Fruit fly (Drosophila melanogaster) whole organism, prepupa: Measurements from ENCODE around the gene CheA75a.

Source experiments
- Blimp-1 ChIP-seq: fragments of 200-800 bp; sonication (Bioruptor generic); optimal IDR thresholded peaks from 3 replicates; lab custom pipeline; 2017; ENCODE audit warnings: missing biosample characterization, missing genetic modification characterization, mild to moderate bottlenecking, moderate library complexity, missing genetic modification reagents
- CG16779 ChIP-seq: fragments of 200-800 bp; sonication (Bioruptor generic); optimal IDR thresholded peaks from 3 replicates; lab custom pipeline; 2017; ENCODE audit warnings: missing biosample characterization, mild to moderate bottlenecking, missing genetic modification characterization
- Ets96B ChIP-seq: fragments of 200-800 bp; optimal IDR thresholded peaks from 2 replicates; lab custom pipeline; 2019; ENCODE audit warnings: missing biosample characterization, mild to moderate bottlenecking, missing genetic modification characterization, moderate library complexity
- Smox ChIP-seq: fragments of 200-800 bp; sonication (Bioruptor generic); optimal IDR thresholded peaks from 3 replicates; lab custom pipeline; 2016; ENCODE audit warnings: missing biosample characterization, missing genetic modification characterization
- Sox102F ChIP-seq: fragments of 200-800 bp; sonication (Bioruptor generic); optimal IDR thresholded peaks from 2 replicates; lab custom pipeline; 2016; ENCODE audit warnings: missing biosample characterization, mild to moderate bottlenecking, missing genetic modification characterization
- Sox15 ChIP-seq: fragments of 200-800 bp; sonication (Bioruptor generic); optimal IDR thresholded peaks from 3 replicates; lab custom pipeline; 2016; ENCODE audit warnings: missing biosample characterization, missing genetic modification characterization
- achi ChIP-seq: fragments of 200-800 bp; sonication (Bioruptor generic); optimal IDR thresholded peaks from 3 replicates; lab custom pipeline; 2016; ENCODE audit warnings: missing biosample characterization, missing genetic modification characterization
- dsx ChIP-seq: fragments of 200-800 bp; optimal IDR thresholded peaks from 3 replicates; lab custom pipeline; 2019; ENCODE audit warnings: missing biosample characterization, mild to moderate bottlenecking, missing genetic modification characterization, moderate library complexity; ENCODE audit not compliant: poor library complexity, severe bottlenecking
- net ChIP-seq: fragments of 200-800 bp; sonication (Bioruptor generic); optimal IDR thresholded peaks from 3 replicates; lab custom pipeline; 2016; ENCODE audit warnings: missing biosample characterization, missing genetic modification characterization
- salr ChIP-seq, 2 experiments: fragments of 200-800 bp; sonication (Bioruptor generic); optimal IDR thresholded peaks; 3 replicates each; lab custom pipeline; 2016 to 2018; ENCODE audit warnings: missing biosample characterization in 2 of 2, missing genetic modification characterization in 2 of 2, mild to moderate bottlenecking in 1 of 2
- spab ChIP-seq: fragments of 200-800 bp; sonication (Bioruptor generic); optimal IDR thresholded peaks from 2 replicates; lab custom pipeline; 2017; ENCODE audit warnings: missing biosample characterization, mild to moderate bottlenecking, missing genetic modification characterization, missing genetic modification reagents
- ss ChIP-seq, 2 experiments: fragments of 200-800 bp; sonication (Bioruptor generic); optimal IDR thresholded peaks; 2 replicates in 1 of 2; 3 replicates in 1 of 2; lab custom pipeline; 2017 to 2018; ENCODE audit warnings: mild to moderate bottlenecking in 2 of 2, missing biosample characterization in 2 of 2, missing genetic modification characterization in 2 of 2, moderate library complexity in 1 of 2
- topi ChIP-seq: fragments of 200-800 bp; sonication (Bioruptor generic); optimal IDR thresholded peaks from 3 replicates; lab custom pipeline; 2016; ENCODE audit warnings: missing biosample characterization, missing genetic modification characterization
- vri ChIP-seq: fragments of 200-800 bp; sonication (Bioruptor generic); optimal IDR thresholded peaks from 3 replicates; lab custom pipeline; 2016; ENCODE audit warnings: missing biosample characterization, mild to moderate bottlenecking, missing genetic modification characterization

DNA sequence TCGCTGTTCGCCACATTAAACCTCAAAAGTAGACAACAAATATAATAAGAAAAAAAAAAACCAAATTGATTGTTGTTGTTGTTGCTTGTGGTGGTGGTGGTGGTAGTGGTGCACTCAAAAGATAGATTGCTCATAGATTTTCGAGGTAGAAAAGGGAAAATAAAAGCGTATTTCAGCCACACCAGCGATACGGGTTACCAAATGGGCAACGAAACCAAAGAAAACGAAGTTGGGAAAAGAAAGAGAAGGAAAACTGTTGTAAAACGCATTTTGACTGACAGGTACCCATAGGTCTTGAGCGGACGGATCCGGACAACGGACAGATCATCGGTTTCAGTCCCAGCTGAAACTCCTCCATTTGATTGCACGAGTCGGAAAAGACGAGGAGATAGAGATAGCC is 23.4 kb upstream of the CheA75a start:
- TF ChIP-seq Blimp-1 (GFP tag; lab: Kevin White, UChicago): no peak
- TF ChIP-seq Smox (GFP tag; lab: Kevin White, UChicago): no peak
- TF ChIP-seq Sox15 (GFP tag; lab: Kevin White, UChicago): no peak
- no peak for TF ChIP-seq topi (GFP tag; lab: Kevin White, UChicago)
- TF ChIP-seq spab (GFP tag; lab: Kevin White, UChicago): no peak
- TF ChIP-seq net (GFP tag; lab: Kevin White, UChicago): no peak
- no peak for TF ChIP-seq CG16779 (tag; lab: Kevin White, UChicago)
- TF ChIP-seq salr (GFP tag; optimal IDR thresholded peaks at IDR 0.05; lab: Kevin White, UChicago): no peak
- no peak for TF ChIP-seq Sox102F (GFP tag; lab: Kevin White, UChicago)
- no peak for TF ChIP-seq dsx (GFP tag; lab: Kevin White, UChicago)
- no peak for TF ChIP-seq achi (GFP tag; lab: Kevin White, UChicago)
- TF ChIP-seq vri (GFP tag; lab: Kevin White, UChicago): no peak
- no peak for TF ChIP-seq Ets96B
- no peak for TF ChIP-seq ss (GFP tag; optimal IDR thresholded peaks at IDR 0.05; lab: Kevin White, UChicago)
